Fruit fly (Drosophila melanogaster) whole organism, embryonic: Measurements from ENCODE around the gene CG12224.
A peak's percentile ranks its signal among the peaks of the same experiment; 100 is the strongest.

Source experiments
- CG10321 ChIP-seq: fragments of 200-800 bp; sonication (Bioruptor generic); IDR thresholded peaks from 2 replicates; pipeline ENCODE4 v1.3.6; 2022; ENCODE audit warnings: missing biosample characterization, missing genetic modification characterization
- CG11093 ChIP-seq: fragments of 200-800 bp; sonication (Bioruptor generic); IDR thresholded peaks from 3 replicates; pipeline ENCODE4 v1.3.6; 2022; ENCODE audit warnings: missing biosample characterization, missing genetic modification characterization
- CG11398 ChIP-seq: fragments of 200-800 bp; sonication (Bioruptor generic); optimal IDR thresholded peaks from 2 replicates; lab custom pipeline; 2016; ENCODE audit warnings: missing biosample characterization, missing genetic modification characterization
- CG11560 ChIP-seq: fragments of 200-800 bp; sonication (Bioruptor generic); IDR thresholded peaks from 3 replicates; pipeline ENCODE4 v1.3.6; 2022; ENCODE audit warnings: missing biosample characterization, missing genetic modification characterization
- CG11695 ChIP-seq: fragments of 200-800 bp; sonication (Bioruptor generic); IDR thresholded peaks from 3 replicates; pipeline ENCODE4 v1.3.6; 2022; ENCODE audit warnings: missing biosample characterization, missing genetic modification characterization
- CG12104 ChIP-seq: fragments of 200-800 bp; sonication (Bioruptor generic); optimal IDR thresholded peaks from 3 replicates; lab custom pipeline; 2016; ENCODE audit warnings: missing biosample characterization, missing genetic modification characterization
- CG13775 ChIP-seq: fragments of 200-800 bp; sonication (Bioruptor generic); optimal IDR thresholded peaks from 3 replicates; lab custom pipeline; 2017; ENCODE audit warnings: missing biosample characterization, mild to moderate bottlenecking, missing genetic modification characterization
- CG14014 ChIP-seq: fragments of 200-800 bp; sonication (Bioruptor generic); IDR thresholded peaks from 2 replicates; pipeline ENCODE4 v1.3.6; 2022; ENCODE audit warnings: missing biosample characterization, missing genetic modification characterization
- CG14050 ChIP-seq: fragments of 200-800 bp; sonication (Bioruptor generic); IDR thresholded peaks from 3 replicates; pipeline ENCODE4 v1.3.6; 2022; ENCODE audit warnings: missing biosample characterization, missing genetic modification characterization
- CG18262 ChIP-seq: fragments of 200-800 bp; optimal IDR thresholded peaks from 3 replicates; lab custom pipeline; 2019; ENCODE audit warnings: missing biosample characterization, mild to moderate bottlenecking, missing genetic modification characterization, moderate library complexity
- CG18619 ChIP-seq: fragments of 200-800 bp; sonication (Bioruptor generic); optimal IDR thresholded peaks from 3 replicates; lab custom pipeline; 2017; ENCODE audit warnings: missing biosample characterization, mild to moderate bottlenecking, missing genetic modification characterization
- CG2116 ChIP-seq: fragments of 200-800 bp; sonication (Bioruptor generic); optimal IDR thresholded peaks from 3 replicates; lab custom pipeline; 2018; ENCODE audit warnings: missing biosample characterization, mild to moderate bottlenecking, missing genetic modification characterization
- CG2712 ChIP-seq: fragments of 200-800 bp; optimal IDR thresholded peaks from 3 replicates; lab custom pipeline; 2019; ENCODE audit warnings: missing biosample characterization, mild to moderate bottlenecking, missing genetic modification characterization, moderate library complexity
- CG31224 ChIP-seq: fragments of 200-800 bp; sonication (Bioruptor generic); IDR thresholded peaks from 2 replicates; pipeline ENCODE4 v1.3.6; 2022; ENCODE audit warnings: missing biosample characterization, missing genetic modification characterization
- CG32532 ChIP-seq: fragments of 200-800 bp; sonication (Bioruptor generic); IDR thresholded peaks from 2 replicates; pipeline ENCODE4 v1.3.6; 2022; ENCODE audit warnings: missing biosample characterization, missing genetic modification characterization
- CG33213 ChIP-seq: fragments of 200-800 bp; sonication (Bioruptor generic); optimal IDR thresholded peaks from 3 replicates; lab custom pipeline; 2016; ENCODE audit warnings: missing biosample characterization, missing genetic modification characterization
- CG3995 ChIP-seq: fragments of 200-800 bp; sonication (Bioruptor generic); optimal IDR thresholded peaks from 3 replicates; lab custom pipeline; 2016; ENCODE audit warnings: missing biosample characterization, missing genetic modification characterization
- CG4360 ChIP-seq: fragments of 200-800 bp; sonication (Bioruptor generic); IDR thresholded peaks from 2 replicates; pipeline ENCODE4 v1.3.6; 2022; ENCODE audit warnings: missing biosample characterization, missing genetic modification characterization
- CG4617 ChIP-seq: fragments of 200-800 bp; sonication (Bioruptor generic); optimal IDR thresholded peaks from 3 replicates; lab custom pipeline; 2016; ENCODE audit warnings: missing biosample characterization, missing genetic modification characterization, borderline replicate concordance
- CG7357 ChIP-seq: fragments of 200-800 bp; sonication (Bioruptor generic); IDR thresholded peaks from 3 replicates; pipeline ENCODE4 v1.3.6; 2022; ENCODE audit warnings: missing biosample characterization, missing genetic modification characterization
- CG8388 ChIP-seq: fragments of 200-800 bp; sonication (Bioruptor generic); optimal IDR thresholded peaks from 2 replicates; lab custom pipeline; 2019; ENCODE audit warnings: missing biosample characterization, mild to moderate bottlenecking, missing genetic modification characterization, moderate library complexity
- CG8478 ChIP-seq: fragments of >200 bp; optimal IDR thresholded peaks from 2 replicates; lab custom pipeline; 2018
- Deaf1 ChIP-seq: fragments of 200-800 bp; optimal IDR thresholded peaks from 3 replicates; lab custom pipeline; 2019; ENCODE audit warnings: missing biosample characterization, mild to moderate bottlenecking, missing genetic modification characterization, moderate library complexity
- Dref ChIP-seq: fragments of 200-800 bp; sonication (Bioruptor generic); IDR thresholded peaks from 2 replicates; pipeline ENCODE4 v1.3.6; 2022; ENCODE audit warnings: missing biosample characterization, missing genetic modification characterization
- E2f2 ChIP-seq: fragments of 200-800 bp; sonication (Bioruptor generic); IDR thresholded peaks from 2 replicates; pipeline ENCODE4 v1.3.6; 2022; ENCODE audit warnings: missing biosample characterization, missing genetic modification characterization
- Ets97D ChIP-seq: fragments of 200-800 bp; sonication (Bioruptor generic); optimal IDR thresholded peaks from 3 replicates; lab custom pipeline; 2016; ENCODE audit warnings: missing biosample characterization, missing genetic modification characterization
- Hr78 ChIP-seq, 2 experiments: fragments of 200-800 bp in 1 of 2; fragments of >200 bp in 1 of 2; sonication (Bioruptor generic) in 1 of 2; optimal IDR thresholded peaks; 2 replicates each; lab custom pipeline; 2017 to 2019; ENCODE audit warnings: missing biosample characterization in 2 of 2, missing genetic modification characterization in 2 of 2, mild to moderate bottlenecking in 1 of 2, moderate library complexity in 1 of 2
- Lhr ChIP-seq: fragments of 200-800 bp; sonication (Bioruptor generic); optimal IDR thresholded peaks from 3 replicates; lab custom pipeline; 2017; ENCODE audit warnings: mild to moderate bottlenecking, missing biosample characterization, missing genetic modification reagents, missing genetic modification characterization
- Max ChIP-seq: fragments of 200-800 bp; sonication (Bioruptor generic); optimal IDR thresholded peaks from 2 replicates; lab custom pipeline; 2016; ENCODE audit warnings: missing biosample characterization, mild to moderate bottlenecking, missing genetic modification characterization
- Neu2 ChIP-seq: fragments of 200-800 bp; sonication (Bioruptor generic); optimal IDR thresholded peaks from 3 replicates; lab custom pipeline; 2016; ENCODE audit warnings: missing biosample characterization, missing genetic modification characterization, borderline replicate concordance
- Vsx1 ChIP-seq: fragments of 200-800 bp; sonication (Bioruptor generic); optimal IDR thresholded peaks from 2 replicates; lab custom pipeline; 2017; ENCODE audit warnings: missing biosample characterization, mild to moderate bottlenecking, missing genetic modification characterization, missing genetic modification reagents
- YL-1 ChIP-seq: fragments of 200-800 bp; sonication (Bioruptor generic); optimal IDR thresholded peaks from 3 replicates; lab custom pipeline; 2017; ENCODE audit warnings: missing biosample characterization, mild to moderate bottlenecking, missing genetic modification characterization
- al ChIP-seq: fragments of 200-800 bp; sonication (Bioruptor generic); IDR thresholded peaks from 2 replicates; pipeline ENCODE4 v1.3.6; 2022; ENCODE audit warnings: missing biosample characterization, missing genetic modification characterization
- ato ChIP-seq: fragments of 200-800 bp; sonication (Bioruptor generic); IDR thresholded peaks from 2 replicates; pipeline ENCODE4 v1.3.6; 2022; ENCODE audit warnings: missing biosample characterization, missing genetic modification characterization; ENCODE audit not compliant: partially characterized antibody
- chn ChIP-seq: fragments of 200-800 bp; sonication (Bioruptor generic); optimal IDR thresholded peaks from 2 replicates; lab custom pipeline; 2016; ENCODE audit warnings: missing biosample characterization, missing genetic modification characterization
- dmrt99B ChIP-seq: fragments of 200-800 bp; sonication (Bioruptor generic); optimal IDR thresholded peaks from 2 replicates; lab custom pipeline; 2018; ENCODE audit warnings: missing biosample characterization, mild to moderate bottlenecking, missing genetic modification characterization, moderate library complexity
- ems ChIP-seq: fragments of 200-800 bp; sonication (Bioruptor generic); optimal IDR thresholded peaks from 3 replicates; lab custom pipeline; 2016; ENCODE audit warnings: missing biosample characterization, missing genetic modification characterization
- ewg ChIP-seq: fragments of 200-800 bp; sonication (Bioruptor generic); optimal IDR thresholded peaks from 3 replicates; lab custom pipeline; 2017; ENCODE audit warnings: mild to moderate bottlenecking, missing biosample characterization, missing genetic modification reagents, missing genetic modification characterization
- exex ChIP-seq: fragments of 200-800 bp; sonication (Bioruptor generic); optimal IDR thresholded peaks from 4 replicates; lab custom pipeline; 2018; ENCODE audit warnings: missing biosample characterization, mild to moderate bottlenecking, missing genetic modification characterization, moderate library complexity
- grn ChIP-seq: fragments of 200-800 bp; sonication (Bioruptor generic); optimal IDR thresholded peaks from 3 replicates; lab custom pipeline; 2017; ENCODE audit warnings: missing biosample characterization, missing genetic modification characterization
- hth ChIP-seq: fragments of >200 bp; optimal IDR thresholded peaks from 2 replicates; lab custom pipeline; 2017; ENCODE audit warnings: inconsistent platforms
- phol ChIP-seq: fragments of 200-800 bp; sonication (Bioruptor generic); optimal IDR thresholded peaks from 3 replicates; lab custom pipeline; 2018; ENCODE audit warnings: missing biosample characterization, mild to moderate bottlenecking, missing genetic modification characterization, moderate library complexity
- rib ChIP-seq: fragments of 200-800 bp; sonication (Bioruptor generic); IDR thresholded peaks from 2 replicates; pipeline ENCODE4 v1.3.6; 2022; ENCODE audit warnings: missing biosample characterization, missing genetic modification characterization
- row ChIP-seq: fragments of 200-800 bp; sonication (Bioruptor generic); IDR thresholded peaks from 3 replicates; pipeline ENCODE4 v1.3.6; 2022; ENCODE audit warnings: missing biosample characterization, missing genetic modification characterization
- stwl ChIP-seq: fragments of 200-800 bp; sonication (Bioruptor generic); optimal IDR thresholded peaks from 3 replicates; lab custom pipeline; 2018; ENCODE audit warnings: missing biosample characterization, mild to moderate bottlenecking, missing genetic modification characterization, moderate library complexity
- tna ChIP-seq: fragments of 200-800 bp; sonication (Bioruptor generic); IDR thresholded peaks from 2 replicates; pipeline ENCODE4 v1.3.6; 2022; ENCODE audit warnings: missing biosample characterization, missing genetic modification characterization; ENCODE audit not compliant: partially characterized antibody
- tx ChIP-seq: fragments of 200-800 bp; sonication (Bioruptor generic); optimal IDR thresholded peaks from 2 replicates; lab custom pipeline; 2016; ENCODE audit warnings: missing biosample characterization, missing genetic modification characterization
- usp ChIP-seq: fragments of >200 bp; optimal IDR thresholded peaks from 2 replicates; lab custom pipeline; 2017; ENCODE audit warnings: missing biosample characterization, missing genetic modification characterization

CG12224 gene

DNA sequence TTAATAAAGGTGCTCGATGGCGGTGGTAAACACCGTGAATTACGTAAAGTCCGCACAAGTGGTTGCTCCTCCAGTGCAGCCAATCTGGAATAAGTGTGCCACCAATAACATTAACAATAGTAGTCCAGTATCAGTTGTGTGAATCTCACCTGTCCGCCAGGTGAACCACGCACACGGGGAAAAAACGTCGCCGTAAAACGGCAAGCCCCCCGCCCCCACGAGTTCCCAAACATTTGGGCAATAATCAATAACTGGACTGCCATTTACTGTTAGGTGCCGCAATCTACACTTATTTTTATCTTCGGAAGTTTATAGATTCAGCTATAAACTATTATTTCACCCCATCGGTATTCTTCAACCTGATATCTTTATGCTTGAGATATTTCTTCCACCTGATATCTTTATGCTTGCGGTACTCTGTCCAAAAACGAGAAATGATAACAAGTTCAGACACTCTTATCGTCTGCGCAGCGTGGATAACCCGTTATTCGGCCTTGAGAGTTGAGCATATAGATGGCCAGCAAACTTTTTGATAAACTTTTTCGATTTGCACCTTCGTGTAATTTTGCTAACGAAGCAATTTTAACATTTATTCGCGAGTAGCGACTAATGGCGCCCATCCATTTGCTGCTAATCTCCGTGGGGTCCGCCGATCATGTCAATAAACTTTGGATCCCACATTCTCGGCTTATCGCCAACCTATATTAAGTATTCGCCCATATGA, 13.7 kb downstream of the CG12224 start (continued):
- TF ChIP-seq CG10321 (GFP tag; lab: Robert Waterston, UW) (no peak), CG14014 (GFP tag; lab: Robert Waterston, UW) (no peak), Hr78 (GFP tag; optimal IDR thresholded peaks at IDR 0.05; lab: Kevin White, UChicago) (no peak), usp (GFP tag; lab: Kevin White, UChicago) (no peak), Deaf1 (tag; lab: Kevin White, UChicago) (no peak), CG4617 (GFP tag; lab: Kevin White, UChicago) (no peak), CG8478 (lab: Kevin White, UChicago) (no peak), CG11398 (GFP tag; lab: Kevin White, UChicago) (no peak), CG11695 (no peak), al (GFP tag; lab: Robert Waterston, UW) (no peak), CG32532 (GFP tag; lab: Robert Waterston, UW) (no peak), ato (no peak), CG18262 (tag; lab: Kevin White, UChicago) (no peak), hth (lab: Kevin White, UChicago) (no peak), dmrt99B (tag; lab: Kevin White, UChicago) (no peak), Neu2 (GFP tag; lab: Kevin White, UChicago) (no peak), row (GFP tag; lab: Robert Waterston, UW) (no peak), CG11093 (GFP tag; lab: Robert Waterston, UW) (no peak), exex (peak; percentile 75), CG11560 (tag; lab: Robert Waterston, UW) (no peak)

DNA sequence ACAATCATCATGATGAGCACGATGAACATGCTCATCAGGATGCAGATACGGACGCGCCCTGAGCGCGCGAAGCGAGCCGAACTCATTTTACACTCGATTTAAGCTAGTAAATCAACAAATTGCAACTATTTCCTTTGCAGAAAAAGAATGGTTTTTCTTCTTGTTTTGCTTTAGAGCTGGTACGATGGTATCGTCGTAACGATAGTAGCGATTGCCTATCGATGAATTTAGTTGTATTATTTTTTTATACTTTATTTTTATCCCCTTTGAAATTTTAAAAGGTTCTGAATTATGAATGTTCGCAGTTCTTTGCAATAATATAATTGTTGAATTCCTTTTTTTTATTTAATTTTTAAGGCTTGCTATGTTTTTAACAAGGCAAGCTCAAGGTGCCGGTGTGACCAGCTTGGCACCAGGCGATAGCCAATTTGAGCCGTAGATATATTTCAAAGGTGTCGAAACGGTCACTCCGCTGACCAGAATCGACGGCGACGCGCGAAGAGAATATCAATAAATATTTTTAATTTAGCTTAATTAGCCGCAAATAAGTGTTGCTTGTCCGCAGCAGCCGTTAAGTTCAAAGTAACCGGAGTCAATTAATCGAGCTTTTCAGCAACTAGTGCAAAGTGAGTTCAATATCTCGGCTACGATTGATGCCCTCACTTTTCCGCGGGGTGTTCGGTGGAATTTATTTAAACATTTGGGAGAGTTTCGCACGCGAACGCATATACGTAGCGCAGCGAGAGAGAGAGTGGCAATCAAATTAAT, 14.4 kb downstream of the CG12224 start, which contains the start of the genes CG12213 and GC1:
CG12213 (minus strand) TSS at position 430 of the 768 bp plus-strand sequence.
GC1 (plus strand) TSS at position 447 of the 768 bp plus-strand sequence.
- TF ChIP-seq chn (GFP tag; lab: Kevin White, UChicago) (no peak), tna (peak; percentile 97), Ets97D (peak; percentile 68), Vsx1 (GFP tag; lab: Kevin White, UChicago) (peak; percentile 93), CG2116 (peak; percentile 83), tx (GFP tag; lab: Kevin White, UChicago) (no peak), CG13775 (GFP tag; lab: Kevin White, UChicago) (peak; percentile 7), CG7357 (no peak), CG18619 (GFP tag; lab: Kevin White, UChicago) (no peak), CG4360 (no peak), phol (tag; lab: Kevin White, UChicago) (peak; percentile 70), E2f2 (GFP tag; lab: Robert Waterston, UW) (peak; percentile 81), YL-1 (peak; percentile 68), CG4617 (GFP tag; lab: Kevin White, UChicago) (peak; percentile 65), CG18262 (tag; lab: Kevin White, UChicago) (peak; percentile 38), Dref (peak; percentile 76), stwl (tag; lab: Kevin White, UChicago) (peak; percentile 79), Max (GFP tag; lab: Kevin White, UChicago) (peak; percentile 55), ewg (GFP tag; lab: Kevin White, UChicago) (peak; percentile 8), CG33213 (GFP tag; lab: Kevin White, UChicago) (peak; percentile 49), CG2712 (peak; percentile 58), CG3995 (GFP tag; lab: Kevin White, UChicago) (peak; percentile 90), grn (GFP tag; lab: Kevin White, UChicago) (peak; percentile 44), CG12104 (GFP tag; lab: Kevin White, UChicago) (peak; percentile 13), Lhr (GFP tag; lab: Kevin White, UChicago) (peak; percentile 80), rib (GFP tag; lab: Robert Waterston, UW) (no peak), CG31224 (0 out of 2 replicates have a peak, but pooled peaks have one; percentile 32), CG14050 (GFP tag; lab: Robert Waterston, UW) (no peak), ems (peak; percentile 34), CG8388 (peak; percentile 4)
